Worm (Caenorhabditis elegans) whole organism, midembryonic: ENCODE results near the gene frpr-5.

Source experiments
- T22C8.4 ChIP-seq: fragments of 200-800 bp; sonication (Bioruptor generic); IDR thresholded peaks from 2 replicates; pipeline ENCODE4 v1.3.6; 2022; ENCODE audit warnings: missing genetic modification characterization, missing compliant biosample characterization
- cog-1 ChIP-seq: sonication (generic microtip); optimal IDR thresholded peaks from 2 replicates; lab custom pipeline; 2016; ENCODE audit warnings: missing genetic modification characterization, missing compliant biosample characterization
- flt-1 ChIP-seq: fragments of 200-800 bp; sonication (Bioruptor generic); IDR thresholded peaks from 2 replicates; pipeline ENCODE4 v1.3.6; 2022; ENCODE audit warnings: missing genetic modification characterization, missing compliant biosample characterization
- klf-2 ChIP-seq: fragments of 200-800 bp; sonication (Bioruptor generic); conservative IDR thresholded peaks from 2 replicates; pipeline ENCODE4 v1.3.6; 2022; ENCODE audit warnings: missing genetic modification reagents, missing genetic modification characterization, missing compliant biosample characterization
- med-1 ChIP-seq: sonication (generic microtip); optimal IDR thresholded peaks from 2 replicates; lab custom pipeline; 2017; ENCODE audit warnings: missing genetic modification characterization, mild to moderate bottlenecking, missing compliant biosample characterization, antibody characterized with exemption, missing genetic modification reagents; ENCODE audit not compliant: insufficient read depth
- ref-1 ChIP-seq: fragments of 200-800 bp; sonication (Bioruptor generic); conservative IDR thresholded peaks from 2 replicates; pipeline ENCODE4 v1.3.6; 2022; ENCODE audit warnings: missing genetic modification reagents, missing genetic modification characterization, missing compliant biosample characterization
- tab-1 ChIP-seq: fragments of 200-800 bp; sonication (Bioruptor generic); IDR thresholded peaks from 2 replicates; pipeline ENCODE4 v1.3.6; 2022; ENCODE audit warnings: missing genetic modification characterization, missing compliant biosample characterization
- ztf-23 ChIP-seq: fragments of 200-800 bp; sonication (Bioruptor generic); IDR thresholded peaks from 2 replicates; pipeline ENCODE4 v1.3.6; 2022; ENCODE audit warnings: missing genetic modification reagents, missing genetic modification characterization, missing compliant biosample characterization
- ztf-29 ChIP-seq: fragments of 200-800 bp; sonication (Bioruptor generic); IDR thresholded peaks from 2 replicates; pipeline ENCODE4 v1.3.6; 2022; ENCODE audit warnings: missing genetic modification reagents, missing genetic modification characterization, missing compliant biosample characterization

Gene frpr-5

DNA sequence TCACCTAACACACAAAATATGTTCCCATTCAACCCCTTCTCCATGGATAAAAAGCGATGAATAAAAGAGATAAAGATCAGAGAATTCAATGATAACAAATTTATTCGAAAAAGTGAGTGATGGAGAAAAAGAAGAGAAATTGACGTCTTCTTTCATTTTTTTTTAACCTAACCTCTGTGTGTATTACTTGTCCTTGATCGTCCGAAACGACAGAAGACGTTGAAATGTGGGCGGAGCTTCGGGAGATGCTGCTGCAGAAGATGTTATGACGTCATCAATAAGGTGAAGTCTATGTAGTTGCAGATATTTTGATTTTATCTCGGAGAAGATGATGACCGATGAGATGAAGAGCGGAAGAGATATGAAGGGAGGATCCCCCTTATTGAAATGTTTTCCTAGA, 46.1 kb downstream of the frpr-5 start, which contains the start of gene T10G3.3:
Gene T10G3.3 (minus strand): TSS at position 370 of the 400 bp plus-strand sequence.
- TF ChIP-seq cog-1 (no peak), ztf-23 (GFP tag; lab: Robert Waterston, UW) (no peak), med-1 (no peak), ref-1 (no peak), klf-2 (GFP tag; lab: Robert Waterston, UW) (no peak), ztf-29 (GFP tag; lab: Robert Waterston, UW) (no peak), T22C8.4 (GFP tag; lab: Robert Waterston, UW) (no peak), tab-1 (GFP tag; lab: Robert Waterston, UW) (no peak), flt-1 (GFP tag; lab: Robert Waterston, UW) (no peak)

DNA sequence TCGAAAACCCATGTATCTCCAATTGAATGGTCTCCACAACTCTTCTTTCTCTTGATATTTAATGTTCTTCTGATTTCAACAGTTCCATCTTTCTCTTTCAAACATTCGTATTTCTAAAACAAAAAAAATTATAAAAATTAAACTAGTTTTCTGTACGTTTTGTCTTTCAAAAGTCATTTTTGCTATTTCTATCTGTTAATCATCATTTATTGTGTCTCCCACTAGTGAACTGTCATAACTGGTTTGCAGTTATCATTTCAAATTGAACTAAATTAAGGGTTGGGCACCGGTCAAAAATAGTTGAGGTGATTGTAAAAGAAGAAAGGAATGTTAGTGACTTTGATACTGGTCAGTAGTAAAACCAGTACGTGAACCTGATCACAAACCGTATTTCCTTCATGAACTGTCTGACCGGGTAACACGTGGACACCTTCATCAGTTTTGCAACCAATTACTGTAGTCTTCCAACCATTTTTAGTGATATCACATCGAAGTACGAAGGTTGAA, 47.6 kb downstream of the frpr-5 start:
- no peak for TF ChIP-seq T22C8.4 (GFP tag; lab: Robert Waterston, UW)
- TF ChIP-seq ztf-29 (GFP tag; lab: Robert Waterston, UW) = no peak
- no peak for TF ChIP-seq flt-1 (GFP tag; lab: Robert Waterston, UW)
- no peak for TF ChIP-seq cog-1
- TF ChIP-seq med-1 = no peak

DNA sequence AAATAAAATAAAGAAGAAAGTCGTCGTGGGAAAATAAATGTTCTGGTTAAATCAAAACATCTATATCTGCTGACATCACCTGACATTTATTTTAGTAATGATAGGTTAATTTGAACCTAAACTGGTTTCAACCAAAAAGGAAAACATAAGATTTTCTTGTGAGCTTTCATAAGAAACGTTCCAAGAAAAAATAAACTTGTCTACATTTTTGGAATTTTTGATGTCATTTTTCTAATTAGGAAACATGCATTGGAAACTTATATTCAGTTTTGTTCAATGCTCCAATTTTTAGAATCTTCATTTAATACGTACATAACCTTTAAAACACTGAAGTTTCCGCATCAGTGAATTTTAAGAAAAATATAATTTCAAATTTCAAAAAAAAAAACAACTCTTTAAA, 50.2 kb downstream of the frpr-5 start:
- no peak for TF ChIP-seq tab-1 (GFP tag; lab: Robert Waterston, UW)
- no peak for TF ChIP-seq flt-1 (GFP tag; lab: Robert Waterston, UW)
- no peak for TF ChIP-seq ztf-23 (GFP tag; lab: Robert Waterston, UW)
- no peak for TF ChIP-seq med-1
- TF ChIP-seq T22C8.4 (GFP tag; lab: Robert Waterston, UW) = no peak
- TF ChIP-seq cog-1 = no peak
- TF ChIP-seq ref-1 = no peak
- TF ChIP-seq klf-2 (GFP tag; lab: Robert Waterston, UW) = no peak
- no peak for TF ChIP-seq ztf-29 (GFP tag; lab: Robert Waterston, UW)

DNA sequence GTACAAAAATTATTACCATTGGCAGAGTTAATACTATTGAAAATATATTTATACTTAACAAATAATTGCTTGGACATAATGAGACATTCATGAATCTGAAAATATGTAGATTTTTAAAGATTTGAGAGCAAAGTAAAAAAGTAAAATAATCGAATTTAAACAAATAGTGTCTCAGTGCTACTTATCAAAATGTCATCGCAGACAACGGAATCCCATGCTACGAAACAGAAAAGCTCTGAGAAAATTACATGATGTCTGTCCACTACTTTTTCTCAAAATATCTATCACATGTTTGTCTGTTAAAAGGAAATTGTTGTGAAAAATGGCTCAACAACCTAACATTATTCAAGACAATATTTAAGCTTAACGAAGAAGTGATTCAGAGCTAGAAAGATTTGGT, 51.6 kb downstream of the frpr-5 start, which contains the start of gene T10G3.4:
Gene T10G3.4 (minus strand): TSS at position 101 of the 400 bp plus-strand sequence.
- TF ChIP-seq ztf-23 (GFP tag; lab: Robert Waterston, UW) (no peak), T22C8.4 (GFP tag; lab: Robert Waterston, UW) (no peak), flt-1 (GFP tag; lab: Robert Waterston, UW) (no peak), med-1 (no peak), ref-1 (no peak), ztf-29 (GFP tag; lab: Robert Waterston, UW) (no peak)
